Fruit fly (Drosophila melanogaster) whole organism, embryonic: ENCODE measurements around the gene CG16790.
A peak's percentile ranks its signal among the peaks of the same experiment; 100 is the strongest.

Source experiments
- Adf1 ChIP-seq: fragments of 200-800 bp; sonication (Bioruptor generic); IDR thresholded peaks from 2 replicates; pipeline ENCODE4 v1.3.6; 2022; ENCODE audit warnings: missing biosample characterization, missing genetic modification characterization
- Awh ChIP-seq: fragments of 200-800 bp; sonication (Bioruptor generic); IDR thresholded peaks from 2 replicates; pipeline ENCODE4, ENCODE4 v1.3.6; 2022; ENCODE audit warnings: missing biosample characterization, missing genetic modification characterization
- Bgb ChIP-seq: fragments of 200-800 bp; sonication (Bioruptor generic); IDR thresholded peaks from 2 replicates; pipeline ENCODE4 v1.3.6; 2022; ENCODE audit warnings: missing biosample characterization, missing genetic modification characterization; ENCODE audit not compliant: partially characterized antibody
- CG10462 ChIP-seq: fragments of 200-800 bp; sonication (Bioruptor generic); optimal IDR thresholded peaks from 2 replicates; lab custom pipeline; 2016; ENCODE audit warnings: missing biosample characterization, missing genetic modification characterization
- CG17802 ChIP-seq: fragments of 200-800 bp; sonication (Bioruptor generic); optimal IDR thresholded peaks from 2 replicates; lab custom pipeline; 2018; ENCODE audit warnings: missing biosample characterization, mild to moderate bottlenecking, missing genetic modification characterization, moderate library complexity
- CG18011 ChIP-seq: fragments of 200-800 bp; sonication (Bioruptor generic); optimal IDR thresholded peaks from 2 replicates; lab custom pipeline; 2017; ENCODE audit warnings: missing biosample characterization, missing genetic modification characterization, mild to moderate bottlenecking, moderate library complexity, missing genotype
- CG2116 ChIP-seq: fragments of 200-800 bp; sonication (Bioruptor generic); optimal IDR thresholded peaks from 3 replicates; lab custom pipeline; 2018; ENCODE audit warnings: missing biosample characterization, mild to moderate bottlenecking, missing genetic modification characterization
- CG2712 ChIP-seq: fragments of 200-800 bp; optimal IDR thresholded peaks from 3 replicates; lab custom pipeline; 2019; ENCODE audit warnings: missing biosample characterization, mild to moderate bottlenecking, missing genetic modification characterization, moderate library complexity
- CG30431 ChIP-seq: fragments of 200-800 bp; sonication (Bioruptor generic); optimal IDR thresholded peaks from 2 replicates; lab custom pipeline; 2017; ENCODE audit warnings: missing biosample characterization, missing genetic modification characterization
- CG43689 ChIP-seq: fragments of 200-800 bp; sonication (Bioruptor generic); IDR thresholded peaks from 2 replicates; pipeline ENCODE4 v1.3.6; 2022; ENCODE audit warnings: missing biosample characterization, missing genetic modification characterization
- CG4617 ChIP-seq: fragments of 200-800 bp; sonication (Bioruptor generic); optimal IDR thresholded peaks from 3 replicates; lab custom pipeline; 2016; ENCODE audit warnings: missing biosample characterization, missing genetic modification characterization, borderline replicate concordance
- CG5180 ChIP-seq: fragments of 200-800 bp; sonication (Bioruptor generic); optimal IDR thresholded peaks from 3 replicates; lab custom pipeline; 2017; ENCODE audit warnings: missing biosample characterization, missing genetic modification characterization, mild to moderate bottlenecking, moderate library complexity, missing genetic modification reagents
- CG5245 ChIP-seq: fragments of 200-800 bp; sonication (Bioruptor generic); optimal IDR thresholded peaks from 3 replicates; lab custom pipeline; 2016; ENCODE audit warnings: missing biosample characterization, missing genetic modification characterization
- CG6254 ChIP-seq: fragments of 200-800 bp; sonication (Bioruptor generic); optimal IDR thresholded peaks from 3 replicates; lab custom pipeline; 2017; ENCODE audit warnings: mild to moderate bottlenecking, missing biosample characterization, missing genetic modification reagents, missing genetic modification characterization
- CG6654 ChIP-seq: fragments of 200-800 bp; sonication (Bioruptor generic); optimal IDR thresholded peaks from 2 replicates; lab custom pipeline; 2017; ENCODE audit warnings: missing biosample characterization, mild to moderate bottlenecking, missing genetic modification characterization
- CG7928 ChIP-seq: fragments of 200-800 bp; sonication (Bioruptor generic); optimal IDR thresholded peaks from 2 replicates; lab custom pipeline; 2017; ENCODE audit warnings: missing biosample characterization, mild to moderate bottlenecking, missing genetic modification characterization
- CG8290 ChIP-seq, 3 experiments: fragments of 200-800 bp; sonication (Bioruptor generic); optimal IDR thresholded peaks; 2 replicates each; lab custom pipeline; 2016 to 2019; ENCODE audit warnings: missing biosample characterization in 3 of 3, missing genetic modification characterization in 3 of 3, mild to moderate bottlenecking in 2 of 3, moderate library complexity in 1 of 3
- CG8924 ChIP-seq: fragments of 200-800 bp; optimal IDR thresholded peaks from 3 replicates; lab custom pipeline; 2019; ENCODE audit warnings: missing biosample characterization, mild to moderate bottlenecking, missing genetic modification characterization, moderate library complexity
- CG9876 ChIP-seq: fragments of 200-800 bp; sonication (Bioruptor generic); optimal IDR thresholded peaks from 2 replicates; lab custom pipeline; 2016; ENCODE audit warnings: missing biosample characterization, missing genetic modification characterization
- CTCF ChIP-seq: fragments of 200-800 bp; sonication (Bioruptor generic); optimal IDR thresholded peaks from 2 replicates; lab custom pipeline; 2017; ENCODE audit warnings: missing biosample characterization, mild to moderate bottlenecking, missing genetic modification characterization, moderate library complexity
- Camta ChIP-seq: fragments of 200-800 bp; sonication (Bioruptor generic); optimal IDR thresholded peaks from 2 replicates; lab custom pipeline; 2016; ENCODE audit warnings: missing biosample characterization, missing genetic modification characterization
- Dip3 ChIP-seq: fragments of 200-800 bp; sonication (Bioruptor generic); optimal IDR thresholded peaks from 3 replicates; lab custom pipeline; 2016; ENCODE audit warnings: missing biosample characterization, missing genetic modification characterization
- HLH3B ChIP-seq: fragments of 200-800 bp; sonication (Bioruptor generic); IDR thresholded peaks from 2 replicates; pipeline ENCODE4 v1.3.6; 2022; ENCODE audit warnings: missing biosample characterization, missing genetic modification characterization
- HLHmδ ChIP-seq: fragments of 200-800 bp; sonication (Bioruptor generic); optimal IDR thresholded peaks from 2 replicates; lab custom pipeline; 2018; ENCODE audit warnings: missing biosample characterization, mild to moderate bottlenecking, missing genetic modification characterization, moderate library complexity
- Hey ChIP-seq: fragments of 200-800 bp; sonication (Bioruptor generic); optimal IDR thresholded peaks from 3 replicates; lab custom pipeline; 2018; ENCODE audit warnings: missing biosample characterization, mild to moderate bottlenecking, missing genetic modification characterization
- Hmr ChIP-seq: fragments of 200-800 bp; sonication (Bioruptor generic); optimal IDR thresholded peaks from 3 replicates; lab custom pipeline; 2017; ENCODE audit warnings: mild to moderate bottlenecking, missing biosample characterization, missing genetic modification reagents, missing genetic modification characterization
- Lim3 ChIP-seq: fragments of 200-800 bp; sonication (Bioruptor generic); IDR thresholded peaks from 2 replicates; pipeline ENCODE4 v1.3.6; 2022; ENCODE audit warnings: missing biosample characterization, missing genetic modification characterization
- Mad ChIP-seq: fragments of 200-800 bp; sonication (Bioruptor generic); optimal IDR thresholded peaks from 2 replicates; lab custom pipeline; 2016; ENCODE audit warnings: missing biosample characterization, missing genetic modification characterization
- Mrtf ChIP-seq: fragments of 200-800 bp; sonication (Bioruptor generic); IDR thresholded peaks from 3 replicates; pipeline ENCODE4 v1.3.6; 2022; ENCODE audit warnings: missing biosample characterization, missing genetic modification characterization
- Pdp1 ChIP-seq, 2 experiments: fragments of 200-800 bp; sonication (Bioruptor generic); optimal IDR thresholded peaks; 3 replicates each; lab custom pipeline; 2016; ENCODE audit warnings: missing biosample characterization in 2 of 2, missing genetic modification characterization in 2 of 2, mild to moderate bottlenecking in 1 of 2, moderate library complexity in 1 of 2
- Stat92E ChIP-seq, 3 experiments: fragments of >200 bp in 2 of 3; fragments of 200-800 bp in 1 of 3; sonication (Bioruptor generic) in 1 of 3; optimal IDR thresholded peaks; 2 replicates each; lab custom pipeline; 2017 to 2019; ENCODE audit warnings: missing biosample characterization in 3 of 3, missing genetic modification characterization in 3 of 3, mild to moderate bottlenecking in 1 of 3, moderate library complexity in 1 of 3
- al ChIP-seq: fragments of 200-800 bp; sonication (Bioruptor generic); IDR thresholded peaks from 2 replicates; pipeline ENCODE4 v1.3.6; 2022; ENCODE audit warnings: missing biosample characterization, missing genetic modification characterization
- ara ChIP-seq: fragments of 200-800 bp; sonication (Bioruptor generic); IDR thresholded peaks from 2 replicates; pipeline ENCODE4 v1.3.6; 2022; ENCODE audit warnings: missing biosample characterization, missing genetic modification characterization
- bowl ChIP-seq: fragments of 200-800 bp; sonication (Bioruptor generic); IDR thresholded peaks from 2 replicates; pipeline ENCODE4 v1.3.6; 2022; ENCODE audit warnings: missing biosample characterization, missing genetic modification characterization
- cg ChIP-seq: fragments of 200-800 bp; sonication (Bioruptor generic); optimal IDR thresholded peaks from 3 replicates; lab custom pipeline; 2019; ENCODE audit warnings: missing biosample characterization, mild to moderate bottlenecking, missing genetic modification characterization, moderate library complexity
- dm ChIP-seq: fragments of 200-800 bp; sonication (Bioruptor generic); optimal IDR thresholded peaks from 3 replicates; lab custom pipeline; 2016; ENCODE audit warnings: missing biosample characterization, missing genetic modification characterization
- fd3F ChIP-seq: fragments of 200-800 bp; sonication (Bioruptor generic); optimal IDR thresholded peaks from 2 replicates; lab custom pipeline; 2018; ENCODE audit warnings: missing biosample characterization, mild to moderate bottlenecking, missing genetic modification characterization, moderate library complexity
- gro ChIP-seq: fragments of 200-800 bp; sonication (Bioruptor generic); optimal IDR thresholded peaks from 2 replicates; lab custom pipeline; 2016; ENCODE audit warnings: missing biosample characterization, missing genetic modification characterization
- hb ChIP-seq: fragments of 200-800 bp; sonication (Bioruptor generic); IDR thresholded peaks from 3 replicates; pipeline ENCODE4 v1.3.6; 2022; ENCODE audit warnings: missing biosample characterization, missing genetic modification characterization; ENCODE audit not compliant: partially characterized antibody
- jing ChIP-seq: fragments of 200-800 bp; sonication (Bioruptor generic); optimal IDR thresholded peaks from 2 replicates; lab custom pipeline; 2018; ENCODE audit warnings: missing biosample characterization, mild to moderate bottlenecking, missing genetic modification characterization
- mam ChIP-seq: fragments of 200-800 bp; sonication (Bioruptor generic); optimal IDR thresholded peaks from 3 replicates; lab custom pipeline; 2016; ENCODE audit warnings: missing biosample characterization, missing genetic modification characterization
- phol ChIP-seq: fragments of 200-800 bp; sonication (Bioruptor generic); optimal IDR thresholded peaks from 3 replicates; lab custom pipeline; 2018; ENCODE audit warnings: missing biosample characterization, mild to moderate bottlenecking, missing genetic modification characterization, moderate library complexity
- rib ChIP-seq: fragments of 200-800 bp; sonication (Bioruptor generic); IDR thresholded peaks from 2 replicates; pipeline ENCODE4 v1.3.6; 2022; ENCODE audit warnings: missing biosample characterization, missing genetic modification characterization
- stc ChIP-seq: fragments of 200-800 bp; sonication (Bioruptor generic); IDR thresholded peaks from 2 replicates; pipeline ENCODE4 v1.3.6; 2022; ENCODE audit warnings: missing biosample characterization, missing genetic modification characterization
- twi ChIP-seq: fragments of 200-800 bp; optimal IDR thresholded peaks from 2 replicates; lab custom pipeline; 2019; ENCODE audit warnings: missing biosample characterization, mild to moderate bottlenecking, missing genetic modification characterization, moderate library complexity
- tx ChIP-seq: fragments of 200-800 bp; sonication (Bioruptor generic); optimal IDR thresholded peaks from 2 replicates; lab custom pipeline; 2016; ENCODE audit warnings: missing biosample characterization, missing genetic modification characterization
- vfl ChIP-seq: fragments of 200-800 bp; sonication (Bioruptor generic); optimal IDR thresholded peaks from 2 replicates; lab custom pipeline; 2016; ENCODE audit warnings: missing biosample characterization, missing genetic modification characterization
- wdn ChIP-seq: fragments of 200-800 bp; sonication (Bioruptor generic); IDR thresholded peaks from 2 replicates; pipeline ENCODE4 v1.3.6; 2022; ENCODE audit warnings: missing biosample characterization, missing genetic modification characterization

The CG16790 gene

DNA sequence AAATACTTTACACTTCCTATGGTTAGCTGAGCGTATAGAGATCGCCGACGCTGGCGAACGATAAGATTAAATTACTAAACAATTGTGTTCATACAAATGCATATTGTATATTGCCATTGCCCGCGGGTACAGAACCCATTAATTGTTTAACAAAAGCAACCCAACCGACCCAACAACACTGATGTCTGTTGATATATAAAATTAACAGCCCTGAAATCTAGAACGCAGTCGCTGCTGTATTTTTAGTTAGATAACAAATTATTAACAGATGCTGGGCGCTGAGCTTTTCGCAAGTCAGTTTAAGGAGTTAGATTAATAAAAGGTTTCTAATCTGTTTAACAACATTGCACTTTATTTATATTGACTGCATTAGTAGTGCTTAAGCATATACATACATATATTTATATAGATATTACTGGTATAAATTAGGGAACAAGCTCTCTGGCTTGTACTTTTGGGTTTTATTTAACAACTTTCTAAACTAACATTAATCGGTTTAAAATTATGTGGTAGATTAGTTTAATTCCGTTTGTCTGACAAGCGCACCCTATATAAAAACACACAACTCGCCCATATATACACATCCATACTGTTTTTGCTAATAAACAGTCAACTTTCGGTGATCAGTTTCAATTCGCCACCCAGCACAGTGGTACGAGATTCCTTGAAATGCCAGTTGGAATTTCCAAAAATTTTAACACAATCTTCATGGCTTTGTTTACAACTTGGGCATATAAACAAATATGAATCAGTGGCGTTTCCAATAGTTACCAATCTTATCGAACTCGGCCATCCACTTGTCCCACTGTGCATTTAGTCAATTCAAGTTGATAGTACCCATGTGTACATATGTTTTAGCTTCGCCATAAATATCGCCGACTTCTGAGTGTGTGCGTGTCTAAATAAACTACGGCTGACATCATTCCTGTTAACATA is 41.8 kb downstream of the CG16790 start (continued):
- no peak for TF ChIP-seq CG8290 (GFP tag; optimal IDR thresholded peaks at IDR 0.05; lab: Kevin White, UChicago)
- peak in 1 of 2 experiments; percentile 94 for TF ChIP-seq CG8290 (tag; optimal IDR thresholded peaks at IDR 0.05; lab: Kevin White, UChicago)
- peak; percentile 87 to 93 for TF ChIP-seq Pdp1 (GFP tag; optimal IDR thresholded peaks at IDR 0.05; lab: Kevin White, UChicago)
- TF ChIP-seq hb (GFP tag; lab: Robert Waterston, UW), result no peak
- TF ChIP-seq CG7928, result peak; percentile 75
- no peak for TF ChIP-seq Lim3 (GFP tag; lab: Robert Waterston, UW)
- TF ChIP-seq wdn (GFP tag; lab: Robert Waterston, UW), result peak; percentile 91
- TF ChIP-seq Bgb (GFP tag; lab: Robert Waterston, UW), result peak; percentile 39; the same call in 1 of the 2 replicates
- TF ChIP-seq CG18011 (GFP tag; lab: Kevin White, UChicago), result peak; percentile 68
- TF ChIP-seq vfl, result peak; percentile 86
- TF ChIP-seq CG5245, result peak; percentile 82
- peak; percentile 78 for TF ChIP-seq fd3F (GFP tag; lab: Kevin White, UChicago)
- peak; percentile 86 for TF ChIP-seq Dip3
- TF ChIP-seq jing, result no peak
- TF ChIP-seq twi (tag; lab: Kevin White, UChicago), result no peak
- TF ChIP-seq Mrtf (GFP tag; lab: Robert Waterston, UW), result peak; percentile 88
- TF ChIP-seq HLHmδ, result no peak
- TF ChIP-seq Awh (GFP tag; lab: Robert Waterston, UW), result peak; percentile 71
- peak; percentile 72 for TF ChIP-seq CG43689 (GFP tag; lab: Robert Waterston, UW)
- peak; percentile 81 for TF ChIP-seq CG2712 (tag; lab: Kevin White, UChicago)
- peak; percentile 94 for TF ChIP-seq mam (GFP tag; lab: Kevin White, UChicago)
- peak; percentile 92 for TF ChIP-seq al (GFP tag; lab: Robert Waterston, UW)
- peak; percentile 74 for TF ChIP-seq CG6654 (GFP tag; lab: Kevin White, UChicago)
- peak; percentile 74 for TF ChIP-seq ara (GFP tag; lab: Robert Waterston, UW)
- TF ChIP-seq CTCF (GFP tag; lab: Kevin White, UChicago), result no peak
- peak; percentile 75 for TF ChIP-seq phol (tag; lab: Kevin White, UChicago)
- peak; percentile 96 for TF ChIP-seq rib (GFP tag; lab: Robert Waterston, UW)
- peak; percentile 5 for TF ChIP-seq CG10462
- no peak for TF ChIP-seq CG4617 (GFP tag; lab: Kevin White, UChicago)
- peak; percentile 95 for TF ChIP-seq Hmr (GFP tag; lab: Kevin White, UChicago)
- TF ChIP-seq CG6254 (GFP tag; lab: Kevin White, UChicago), result peak; percentile 65
- peak; percentile 52 for TF ChIP-seq CG5180
- TF ChIP-seq Stat92E (GFP tag; optimal IDR thresholded peaks at IDR 0.05; lab: Kevin White, UChicago), result no peak
- TF ChIP-seq HLH3B (GFP tag; lab: Robert Waterston, UW), result peak; percentile 90
- TF ChIP-seq CG8924 (tag; lab: Kevin White, UChicago), result peak; percentile 77
- TF ChIP-seq dm (GFP tag; lab: Kevin White, UChicago), result peak; percentile 54
- peak; percentile 25 for TF ChIP-seq CG2116 (GFP tag; lab: Kevin White, UChicago)
- TF ChIP-seq CG30431 (GFP tag; lab: Kevin White, UChicago), result peak; percentile 56
- TF ChIP-seq gro (GFP tag; lab: Kevin White, UChicago), result peak; percentile 98
- peak; percentile 90 for TF ChIP-seq stc
- peak; percentile 69 for TF ChIP-seq tx
- TF ChIP-seq Camta, result peak; percentile 77
- TF ChIP-seq Adf1, result peak; percentile 69
- TF ChIP-seq bowl (GFP tag; lab: Robert Waterston, UW), result peak; percentile 68; the same call in 1 of the 2 replicates
- TF ChIP-seq Hey, result peak; percentile 66
- TF ChIP-seq CG9876 (GFP tag; lab: Kevin White, UChicago), result peak; percentile 68
- peak; percentile 64 for TF ChIP-seq CG17802 (tag; lab: Kevin White, UChicago)
- TF ChIP-seq cg, result peak; percentile 5
- peak; percentile 74 for TF ChIP-seq Mad (GFP tag; lab: Kevin White, UChicago)
